Fruit fly (Drosophila melanogaster): ENCODE measurements around the gene fy.
A peak's percentile ranks its signal among the peaks of the same experiment; 100 is the strongest.

fy gene

dm6 chr2L:8381508-8382036 is 21.5 kb downstream of the fy start, which contains the start of gene AlaRS (continued):
- TF ChIP-seq CG9727 (GFP tag; optimal IDR thresholded peaks at IDR 0.05): peak; percentile 8
- TF ChIP-seq CG18011 (GFP tag; optimal IDR thresholded peaks at IDR 0.05): no peak
- TF ChIP-seq Dad (GFP tag; optimal IDR thresholded peaks at IDR 0.05): no peak
- peak; percentile 61 for TF ChIP-seq CG2712 (tag; optimal IDR thresholded peaks at IDR 0.05)
- no peak for TF ChIP-seq ase (GFP tag; IDR thresholded peaks at IDR 0.05)
- no peak for TF ChIP-seq sima (GFP tag; optimal IDR thresholded peaks at IDR 0.05)
- no peak for TF ChIP-seq CG10565 (GFP tag; optimal IDR thresholded peaks at IDR 0.05)
- peak; percentile 10; the same call in 1 of the 2 replicates for TF ChIP-seq onecut (GFP tag; IDR thresholded peaks at IDR 0.05)
- no peak for TF ChIP-seq gce (GFP tag; IDR thresholded peaks at IDR 0.05)
- TF ChIP-seq tap (tag; optimal IDR thresholded peaks at IDR 0.05): peak; percentile 4
- TF ChIP-seq Nf-YA (GFP tag; IDR thresholded peaks at IDR 0.05): no peak
- no peak for TF ChIP-seq jumu (GFP tag; optimal IDR thresholded peaks at IDR 0.05)
- no peak for TF ChIP-seq cas (GFP tag; IDR thresholded peaks at IDR 0.05)
- no peak for TF ChIP-seq grn (GFP tag; optimal IDR thresholded peaks at IDR 0.05)
- TF ChIP-seq dimm (GFP tag; IDR thresholded peaks at IDR 0.05): no peak
- no peak for TF ChIP-seq CG16863 (GFP tag; optimal IDR thresholded peaks at IDR 0.05)
- peak; percentile 49; the same call in 1 of the 2 replicates for TF ChIP-seq CG31441 (GFP tag; IDR thresholded peaks at IDR 0.05)
- TF ChIP-seq Deaf1 (tag; optimal IDR thresholded peaks at IDR 0.05): peak; percentile 9
- TF ChIP-seq Oli (tag; optimal IDR thresholded peaks at IDR 0.05): peak; percentile 9
- TF ChIP-seq CG30020 (tag; optimal IDR thresholded peaks at IDR 0.05): peak; percentile 54
- no peak for TF ChIP-seq CG18619 (GFP tag; optimal IDR thresholded peaks at IDR 0.05)
- TF ChIP-seq btn (GFP tag; optimal IDR thresholded peaks at IDR 0.05): no peak
- no peak for TF ChIP-seq zf30C (GFP tag; optimal IDR thresholded peaks at IDR 0.05)
- no peak for TF ChIP-seq ap (GFP tag; IDR thresholded peaks at IDR 0.05)
- no peak for TF ChIP-seq Atf3 (GFP tag; optimal IDR thresholded peaks at IDR 0.05)
- peak; percentile 24 for TF ChIP-seq Hr3 (GFP tag; optimal IDR thresholded peaks at IDR 0.05)
- peak; percentile 58 for TF ChIP-seq CG30403 (GFP tag; optimal IDR thresholded peaks at IDR 0.05)
- TF ChIP-seq CG3995 (GFP tag; optimal IDR thresholded peaks at IDR 0.05): peak; percentile 13
- TF ChIP-seq ind (GFP tag; optimal IDR thresholded peaks at IDR 0.05): peak; percentile 25
- no peak for TF ChIP-seq hth (optimal IDR thresholded peaks at IDR 0.05)
- TF ChIP-seq CG17568 (GFP tag; optimal IDR thresholded peaks at IDR 0.05): peak; percentile 29
- no peak for TF ChIP-seq Antp (GFP tag; optimal IDR thresholded peaks at IDR 0.05)
- no peak for TF ChIP-seq CG1832 (GFP tag; optimal IDR thresholded peaks at IDR 0.05)
- peak; percentile 67 for TF ChIP-seq CG10267 (tag; optimal IDR thresholded peaks at IDR 0.05)
- no peak for TF ChIP-seq CG12744 (GFP tag; optimal IDR thresholded peaks at IDR 0.05)
- TF ChIP-seq Doc2 (GFP tag; IDR thresholded peaks at IDR 0.05): no peak
- TF ChIP-seq Sry-δ (GFP tag; optimal IDR thresholded peaks at IDR 0.05): peak; percentile 71
- TF ChIP-seq Dbx (GFP tag; IDR thresholded peaks at IDR 0.05): 0 out of 3 replicates have a peak, but pooled peaks have one; percentile 6
- peak in 1 of 2 experiments; percentile 4 for TF ChIP-seq crp (GFP tag; optimal IDR thresholded peaks at IDR 0.05)
- TF ChIP-seq dysf (GFP tag; IDR thresholded peaks at IDR 0.05): no peak; the same call in 2 of the 3 replicates
- TF ChIP-seq bab2 (GFP tag; optimal IDR thresholded peaks at IDR 0.05): no peak
- no peak for TF ChIP-seq mirr (GFP tag; optimal IDR thresholded peaks at IDR 0.05)
- peak; percentile 45 for TF ChIP-seq stwl (tag; optimal IDR thresholded peaks at IDR 0.05)
- TF ChIP-seq CG14965 (GFP tag; optimal IDR thresholded peaks at IDR 0.05; ENCODE audit: borderline replicate concordance): no peak
- TF ChIP-seq CG15479 (GFP tag; optimal IDR thresholded peaks at IDR 0.05): no peak
- TF ChIP-seq H15 (GFP tag; IDR thresholded peaks at IDR 0.05): no peak
- no peak for TF ChIP-seq CG12299 (tag; optimal IDR thresholded peaks at IDR 0.05)
- TF ChIP-seq Ets65A (GFP tag): no peak
- TF ChIP-seq CG14860 (GFP tag; IDR thresholded peaks at IDR 0.05; ENCODE audit: partially characterized antibody): peak; percentile 41; the same call in 1 of the 3 replicates
- no peak for TF ChIP-seq rib (GFP tag; IDR thresholded peaks at IDR 0.05)
- TF ChIP-seq CG7271 (tag; optimal IDR thresholded peaks at IDR 0.05): no peak
- peak; percentile 15 for TF ChIP-seq HHEX (GFP tag; optimal IDR thresholded peaks at IDR 0.05)
